Worm (Caenorhabditis elegans) whole organism, L3 larva: ENCODE measurements around the gene ZC373.3.

ENCODE experiments used
- fkh-10 ChIP-seq: sonication (generic microtip); optimal IDR thresholded peaks from 2 replicates; lab custom pipeline; 2017; ENCODE audit warnings: missing biosample characterization, missing genetic modification reagents, missing genetic modification characterization
- fkh-2 ChIP-seq: fragments of 150-350 bp; optimal IDR thresholded peaks from 2 replicates; lab custom pipeline; 2014; ENCODE audit warnings: missing biosample characterization, missing genetic modification reagents, missing genetic modification characterization
- jun-1 ChIP-seq: fragments of 150-350 bp; optimal IDR thresholded peaks from 2 replicates; lab custom pipeline; 2014; ENCODE audit warnings: missing biosample characterization, missing genetic modification reagents, missing genetic modification characterization
- nfya-1 ChIP-seq: sonication (generic microtip); optimal IDR thresholded peaks from 2 replicates; lab custom pipeline; 2017; ENCODE audit warnings: missing genetic modification characterization, mild to moderate bottlenecking, missing compliant biosample characterization, antibody characterized with exemption, moderate library complexity; ENCODE audit not compliant: insufficient read depth
- nhr-28 ChIP-seq: fragments of 150-350 bp; optimal IDR thresholded peaks from 2 replicates; lab custom pipeline; 2014; ENCODE audit warnings: missing biosample characterization, missing genetic modification characterization
- nhr-76 ChIP-seq: fragments of 150-350 bp; sonication (generic microtip); optimal IDR thresholded peaks from 5 replicates; lab custom pipeline; 2014; ENCODE audit warnings: missing biosample characterization, missing genetic modification characterization
- nhr-77 ChIP-seq: fragments of 150-350 bp; optimal IDR thresholded peaks from 2 replicates; lab custom pipeline; 2014; ENCODE audit warnings: missing biosample characterization, missing genetic modification characterization
- skn-1 ChIP-seq: fragments of 150-350 bp; optimal IDR thresholded peaks from 2 replicates; lab custom pipeline; 2014; ENCODE audit warnings: missing biosample characterization, missing genetic modification characterization
- ztf-4 ChIP-seq: fragments of 150-350 bp; optimal IDR thresholded peaks from 2 replicates; lab custom pipeline; 2014; ENCODE audit warnings: missing biosample characterization, missing genetic modification characterization

DNA sequence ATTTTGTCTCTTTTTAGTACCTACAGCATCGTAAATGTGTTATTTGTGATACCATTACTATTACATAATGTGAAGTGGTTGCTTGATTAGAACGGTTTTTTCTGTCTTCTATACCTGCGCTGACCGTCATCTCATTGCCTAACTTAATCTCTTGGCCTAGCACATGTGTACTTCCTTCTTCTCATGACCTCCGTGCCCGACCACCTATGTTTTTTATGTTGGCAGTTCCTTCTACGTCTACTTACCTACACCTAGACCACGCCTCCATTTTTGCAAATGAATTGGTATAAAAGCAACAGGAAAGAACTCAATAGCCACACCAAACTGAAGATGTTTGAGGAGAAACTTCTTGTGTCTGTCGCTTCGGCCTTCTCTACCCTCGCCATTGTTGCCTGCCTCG, 17.0 kb downstream of the ZC373.3 start, which contains the start of gene col-176:
- TF ChIP-seq nfya-1 (tag; lab: Kevin White, UChicago) (no peak), nhr-76 (tag; lab: Kevin White, UChicago) (no peak), fkh-10 (GFP tag; lab: Kevin White, UChicago) (no peak), nhr-28 (tag; lab: Kevin White, UChicago) (no peak), jun-1 (no peak), skn-1 (tag; lab: Kevin White, UChicago) (no peak), fkh-2 (no peak), nhr-77 (tag; lab: Kevin White, UChicago) (no peak), ztf-4 (tag; lab: Kevin White, UChicago) (no peak)
